Fruit fly (Drosophila melanogaster) whole organism, embryonic: ENCODE data around the gene CG45544.
A peak's percentile ranks its signal among the peaks of the same experiment; 100 is the strongest.

ENCODE experiments used
- Atf6 ChIP-seq: fragments of 200-800 bp; sonication (Bioruptor generic); IDR thresholded peaks from 2 replicates; pipeline ENCODE4 v1.3.6; 2022; ENCODE audit warnings: missing biosample characterization, missing genetic modification characterization
- CG10979 ChIP-seq: fragments of 200-800 bp; sonication (Bioruptor generic); optimal IDR thresholded peaks from 2 replicates; lab custom pipeline; 2018; ENCODE audit warnings: missing biosample characterization, mild to moderate bottlenecking, missing genetic modification characterization, moderate library complexity
- CG12744 ChIP-seq: fragments of 200-800 bp; sonication (Bioruptor generic); optimal IDR thresholded peaks from 2 replicates; lab custom pipeline; 2016; ENCODE audit warnings: missing biosample characterization, missing genetic modification characterization
- CG14050 ChIP-seq: fragments of 200-800 bp; sonication (Bioruptor generic); IDR thresholded peaks from 3 replicates; pipeline ENCODE4 v1.3.6; 2022; ENCODE audit warnings: missing biosample characterization, missing genetic modification characterization
- CG14860 ChIP-seq: fragments of 200-800 bp; sonication (Bioruptor generic); IDR thresholded peaks from 3 replicates; pipeline ENCODE4 v1.3.6; 2022; ENCODE audit warnings: missing biosample characterization, missing genetic modification characterization; ENCODE audit not compliant: partially characterized antibody
- CG17186 ChIP-seq: fragments of 200-800 bp; sonication (Bioruptor generic); optimal IDR thresholded peaks from 3 replicates; lab custom pipeline; 2017; ENCODE audit warnings: missing biosample characterization, missing genetic modification reagents, missing genetic modification characterization
- CG17912 ChIP-seq: fragments of 200-800 bp; sonication (Bioruptor generic); optimal IDR thresholded peaks from 2 replicates; lab custom pipeline; 2018; ENCODE audit warnings: missing biosample characterization, mild to moderate bottlenecking, missing genetic modification characterization
- CG18476 ChIP-seq: fragments of 200-800 bp; sonication (Bioruptor generic); optimal IDR thresholded peaks from 2 replicates; lab custom pipeline; 2016; ENCODE audit warnings: missing biosample characterization, mild to moderate bottlenecking, missing genetic modification characterization
- CG31224 ChIP-seq: fragments of 200-800 bp; sonication (Bioruptor generic); IDR thresholded peaks from 2 replicates; pipeline ENCODE4 v1.3.6; 2022; ENCODE audit warnings: missing biosample characterization, missing genetic modification characterization
- CG33557 ChIP-seq: fragments of 200-800 bp; sonication (Bioruptor generic); optimal IDR thresholded peaks from 2 replicates; lab custom pipeline; 2019; ENCODE audit warnings: missing biosample characterization, mild to moderate bottlenecking, missing genetic modification characterization, moderate library complexity
- CG3838 ChIP-seq: fragments of 200-800 bp; sonication (Bioruptor generic); optimal IDR thresholded peaks from 3 replicates; lab custom pipeline; 2016; ENCODE audit warnings: missing biosample characterization, missing genetic modification characterization
- CG42726 ChIP-seq: fragments of 200-800 bp; sonication (Bioruptor generic); IDR thresholded peaks from 2 replicates; pipeline ENCODE4 v1.3.6; 2022; ENCODE audit warnings: missing biosample characterization, missing genetic modification characterization; ENCODE audit not compliant: partially characterized antibody
- CG4730 ChIP-seq: fragments of 200-800 bp; sonication (Bioruptor generic); IDR thresholded peaks from 2 replicates; pipeline ENCODE4 v1.3.6; 2022; ENCODE audit warnings: missing biosample characterization, missing genetic modification characterization
- CG6272 ChIP-seq: fragments of 200-800 bp; sonication (Bioruptor generic); IDR thresholded peaks from 2 replicates; pipeline ENCODE4 v1.3.6; 2022; ENCODE audit warnings: missing biosample characterization, missing genetic modification characterization
- CG6683 ChIP-seq: fragments of 200-800 bp; sonication (Bioruptor generic); optimal IDR thresholded peaks from 2 replicates; lab custom pipeline; 2017; ENCODE audit warnings: missing biosample characterization, mild to moderate bottlenecking, missing genetic modification characterization, missing genetic modification reagents
- Dek ChIP-seq: fragments of 200-800 bp; sonication (Bioruptor generic); optimal IDR thresholded peaks from 3 replicates; lab custom pipeline; 2019; ENCODE audit warnings: missing biosample characterization, mild to moderate bottlenecking, missing genetic modification characterization, moderate library complexity
- Dip2 ChIP-seq: fragments of 200-800 bp; sonication (Bioruptor generic); IDR thresholded peaks from 2 replicates; pipeline ENCODE4 v1.3.6; 2022; ENCODE audit warnings: missing biosample characterization, missing genetic modification characterization
- Doc3 ChIP-seq: fragments of 200-800 bp; sonication (Bioruptor generic); IDR thresholded peaks from 3 replicates; pipeline ENCODE4 v1.3.6; 2022; ENCODE audit warnings: missing biosample characterization, missing genetic modification characterization; ENCODE audit not compliant: partially characterized antibody
- Drgx ChIP-seq: fragments of 200-800 bp; sonication (Bioruptor generic); IDR thresholded peaks from 2 replicates; pipeline ENCODE4 v1.3.6; 2022; ENCODE audit warnings: missing biosample characterization, missing genetic modification characterization
- Fer1 ChIP-seq: fragments of 200-800 bp; sonication (Bioruptor generic); optimal IDR thresholded peaks from 2 replicates; lab custom pipeline; 2017; ENCODE audit warnings: missing biosample characterization, mild to moderate bottlenecking, missing genetic modification characterization
- Gug ChIP-seq: fragments of 200-800 bp; sonication (Bioruptor generic); IDR thresholded peaks from 4 replicates; pipeline ENCODE4 v1.3.6; 2022; ENCODE audit warnings: missing biosample characterization, missing genetic modification characterization
- PHDP ChIP-seq: fragments of 200-800 bp; sonication (Bioruptor generic); optimal IDR thresholded peaks from 3 replicates; lab custom pipeline; 2018; ENCODE audit warnings: missing biosample characterization, mild to moderate bottlenecking, missing genetic modification characterization, moderate library complexity
- Pdp1 ChIP-seq, 2 experiments: fragments of 200-800 bp; sonication (Bioruptor generic); optimal IDR thresholded peaks; 3 replicates each; lab custom pipeline; 2016; ENCODE audit warnings: missing biosample characterization in 2 of 2, missing genetic modification characterization in 2 of 2, mild to moderate bottlenecking in 1 of 2, moderate library complexity in 1 of 2
- Scr ChIP-seq: fragments of 200-800 bp; sonication (Bioruptor generic); IDR thresholded peaks from 2 replicates; pipeline ENCODE4 v1.3.6; 2022; ENCODE audit warnings: missing biosample characterization, missing genetic modification characterization; ENCODE audit not compliant: partially characterized antibody
- Six4 ChIP-seq: fragments of 200-800 bp; sonication (Bioruptor generic); optimal IDR thresholded peaks from 2 replicates; lab custom pipeline; 2016; ENCODE audit warnings: missing biosample characterization, missing genetic modification characterization
- Sox102F ChIP-seq: fragments of 200-800 bp; sonication (Bioruptor generic); optimal IDR thresholded peaks from 2 replicates; lab custom pipeline; 2018; ENCODE audit warnings: missing biosample characterization, mild to moderate bottlenecking, missing genetic modification characterization, moderate library complexity
- Sry-β ChIP-seq: fragments of 200-800 bp; sonication (Bioruptor generic); optimal IDR thresholded peaks from 2 replicates; lab custom pipeline; 2018; ENCODE audit warnings: missing biosample characterization, mild to moderate bottlenecking, missing genetic modification characterization, moderate library complexity
- cas ChIP-seq: fragments of 200-800 bp; sonication (Bioruptor generic); IDR thresholded peaks from 2 replicates; pipeline ENCODE4 v1.3.6; 2022; ENCODE audit warnings: missing biosample characterization, missing genetic modification characterization
- chm ChIP-seq: fragments of 200-800 bp; sonication (Bioruptor generic); IDR thresholded peaks from 2 replicates; pipeline ENCODE4 v1.3.6; 2022; ENCODE audit warnings: missing biosample characterization, missing genetic modification characterization
- crol ChIP-seq: fragments of 200-800 bp; sonication (Bioruptor generic); IDR thresholded peaks from 2 replicates; pipeline ENCODE4 v1.3.6; 2022; ENCODE audit warnings: missing biosample characterization, missing genetic modification characterization
- cwo ChIP-seq: fragments of 200-800 bp; sonication (Bioruptor generic); optimal IDR thresholded peaks from 3 replicates; lab custom pipeline; 2017; ENCODE audit warnings: missing biosample characterization, missing genetic modification characterization, mild to moderate bottlenecking, moderate library complexity, missing genetic modification reagents
- fd102C ChIP-seq: fragments of 200-800 bp; sonication (Bioruptor generic); optimal IDR thresholded peaks from 2 replicates; lab custom pipeline; 2018; ENCODE audit warnings: missing biosample characterization, mild to moderate bottlenecking, missing genetic modification characterization, moderate library complexity
- gro ChIP-seq: fragments of 200-800 bp; sonication (Bioruptor generic); optimal IDR thresholded peaks from 2 replicates; lab custom pipeline; 2016; ENCODE audit warnings: missing biosample characterization, missing genetic modification characterization
- ind ChIP-seq: fragments of 200-800 bp; sonication (Bioruptor generic); optimal IDR thresholded peaks from 3 replicates; lab custom pipeline; 2016; ENCODE audit warnings: missing biosample characterization, missing genetic modification characterization
- lmd ChIP-seq: fragments of 200-800 bp; sonication (Bioruptor generic); IDR thresholded peaks from 2 replicates; pipeline ENCODE4 v1.3.6; 2022; ENCODE audit warnings: missing biosample characterization, missing genetic modification characterization
- mirr ChIP-seq: fragments of 200-800 bp; sonication (Bioruptor generic); optimal IDR thresholded peaks from 3 replicates; lab custom pipeline; 2018; ENCODE audit warnings: missing biosample characterization, mild to moderate bottlenecking, missing genetic modification characterization
- nom ChIP-seq: fragments of 200-800 bp; sonication (Bioruptor generic); optimal IDR thresholded peaks from 2 replicates; lab custom pipeline; 2017; ENCODE audit warnings: missing biosample characterization, missing genetic modification characterization, mild to moderate bottlenecking, moderate library complexity, missing genetic modification reagents
- rib ChIP-seq: fragments of 200-800 bp; sonication (Bioruptor generic); IDR thresholded peaks from 2 replicates; pipeline ENCODE4 v1.3.6; 2022; ENCODE audit warnings: missing biosample characterization, missing genetic modification characterization
- ro ChIP-seq: fragments of 200-800 bp; sonication (Bioruptor generic); IDR thresholded peaks from 2 replicates; pipeline ENCODE4 v1.3.6; 2022; ENCODE audit warnings: missing biosample characterization, missing genetic modification characterization
- scrt ChIP-seq: fragments of 200-800 bp; sonication (Bioruptor generic); optimal IDR thresholded peaks from 2 replicates; lab custom pipeline; 2018; ENCODE audit warnings: missing biosample characterization, mild to moderate bottlenecking, missing genetic modification characterization, moderate library complexity
- sens-2 ChIP-seq: fragments of 200-800 bp; sonication (Bioruptor generic); IDR thresholded peaks from 2 replicates; pipeline ENCODE4 v1.3.6; 2022; ENCODE audit warnings: missing biosample characterization, missing genetic modification characterization
- seq ChIP-seq: fragments of 200-800 bp; sonication (Bioruptor generic); IDR thresholded peaks from 2 replicates; pipeline ENCODE4 v1.3.6; 2022; ENCODE audit warnings: missing biosample characterization, missing genetic modification characterization
- so ChIP-seq: fragments of 200-800 bp; sonication (Bioruptor generic); IDR thresholded peaks from 3 replicates; pipeline ENCODE4 v1.3.6; 2022; ENCODE audit warnings: missing biosample characterization, missing genetic modification characterization
- tgo ChIP-seq: fragments of 200-800 bp; sonication (Bioruptor generic); IDR thresholded peaks from 3 replicates; pipeline ENCODE4 v1.3.6; 2022; ENCODE audit warnings: missing biosample characterization, missing genetic modification characterization
- trem ChIP-seq: fragments of 200-800 bp; optimal IDR thresholded peaks from 3 replicates; lab custom pipeline; 2019; ENCODE audit warnings: missing biosample characterization, mild to moderate bottlenecking, missing genetic modification characterization, moderate library complexity
- yki ChIP-seq: fragments of >200 bp; optimal IDR thresholded peaks from 3 replicates; lab custom pipeline; 2018
- zen ChIP-seq: fragments of 200-800 bp; sonication (Bioruptor generic); optimal IDR thresholded peaks from 3 replicates; lab custom pipeline; 2018; ENCODE audit warnings: missing biosample characterization, mild to moderate bottlenecking, missing genetic modification characterization, moderate library complexity
- zfh1 ChIP-seq: fragments of 200-800 bp; sonication (Bioruptor generic); IDR thresholded peaks from 3 replicates; pipeline ENCODE4 v1.3.6; 2022; ENCODE audit warnings: missing biosample characterization, missing genetic modification characterization

Gene CG45544

DNA sequence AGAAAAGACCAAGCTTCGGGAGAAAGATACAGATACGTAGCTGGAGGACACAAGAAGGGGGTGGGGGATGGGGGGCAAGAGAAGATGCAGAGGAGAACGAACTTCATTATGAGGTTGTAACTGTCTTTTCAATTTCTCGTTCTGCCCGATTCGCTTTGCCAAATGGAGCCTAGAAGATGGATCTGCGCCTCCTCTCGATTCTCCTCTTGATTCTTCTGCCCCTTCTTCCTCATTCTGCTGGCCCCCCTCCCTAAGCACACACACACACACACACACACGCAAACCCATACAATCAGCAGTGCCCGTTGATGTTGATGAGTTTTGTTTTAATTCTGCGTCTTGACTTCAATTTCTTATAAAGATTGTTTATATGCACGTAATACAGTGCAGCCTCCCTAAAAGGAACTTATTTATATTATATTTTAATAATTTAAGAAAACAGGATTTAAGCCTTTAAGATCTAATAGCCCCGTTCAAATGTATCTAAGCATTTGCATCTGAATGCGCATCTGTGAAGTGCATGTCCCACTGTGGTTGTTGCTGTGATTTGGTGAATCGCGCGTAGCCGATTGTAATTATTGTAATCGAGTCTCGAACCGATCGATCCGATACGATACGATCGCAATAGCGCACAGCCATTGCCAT, 49.2 kb upstream of the CG45544 start (continued):
- TF ChIP-seq Pdp1 (GFP tag; optimal IDR thresholded peaks at IDR 0.05; lab: Kevin White, UChicago) = peak in 1 of 2 experiments; percentile 31
- TF ChIP-seq Scr (GFP tag; lab: Robert Waterston, UW) = no peak
- no peak for TF ChIP-seq CG31224 (GFP tag; lab: Robert Waterston, UW)

DNA sequence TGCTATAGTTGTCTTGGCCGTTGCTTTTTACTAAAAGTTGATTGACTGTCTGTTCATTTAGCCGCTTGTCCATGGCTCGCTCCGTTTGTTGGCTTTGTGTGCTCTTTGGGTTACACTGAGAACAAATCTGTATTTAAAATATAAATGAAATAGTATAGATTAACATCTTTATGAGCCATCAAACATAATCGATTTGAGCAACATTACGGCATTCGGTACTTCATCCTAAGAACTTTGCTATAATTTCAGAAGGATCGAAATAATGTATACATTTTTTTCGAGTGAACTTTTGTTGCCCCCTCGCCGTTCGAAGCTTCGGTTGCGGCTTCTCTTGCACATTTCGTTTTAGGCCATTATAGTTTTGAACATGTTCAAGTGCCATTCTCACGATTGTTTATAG, 48.3 kb upstream of the CG45544 start:
- TF ChIP-seq gro (GFP tag; lab: Kevin White, UChicago) (no peak), Sry-β (GFP tag; lab: Kevin White, UChicago) (no peak), mirr (GFP tag; lab: Kevin White, UChicago) (no peak), rib (GFP tag; lab: Robert Waterston, UW) (no peak), so (GFP tag; lab: Robert Waterston, UW) (peak; percentile 57; the same call in 1 of the 3 replicates), CG3838 (peak; percentile 39), Atf6 (GFP tag; lab: Robert Waterston, UW) (no peak), CG10979 (peak; percentile 83), ind (GFP tag; lab: Kevin White, UChicago) (peak; percentile 71), Sox102F (GFP tag; lab: Kevin White, UChicago) (peak; percentile 89), CG17912 (GFP tag; lab: Kevin White, UChicago) (no peak), CG4730 (peak; percentile 57), CG6683 (GFP tag; lab: Kevin White, UChicago) (peak; percentile 29), chm (peak; percentile 79), CG14860 (GFP tag; lab: Robert Waterston, UW) (no peak), tgo (GFP tag; lab: Robert Waterston, UW) (peak; percentile 72; the same call in 2 of the 3 replicates), lmd (GFP tag; lab: Robert Waterston, UW) (peak; percentile 68), Fer1 (GFP tag; lab: Kevin White, UChicago) (peak; percentile 60), crol (GFP tag; lab: Robert Waterston, UW) (no peak), Drgx (GFP tag; lab: Robert Waterston, UW) (peak; percentile 92), yki (lab: Kevin White, UChicago) (no peak), CG42726 (GFP tag; lab: Robert Waterston, UW) (no peak), cwo (GFP tag; lab: Kevin White, UChicago) (peak; percentile 23), CG33557 (GFP tag; lab: Kevin White, UChicago) (peak; percentile 14), trem (tag; lab: Kevin White, UChicago) (peak; percentile 63), CG12744 (GFP tag; lab: Kevin White, UChicago) (peak; percentile 10), CG17186 (GFP tag; lab: Kevin White, UChicago) (no peak), Dek (tag; lab: Kevin White, UChicago) (peak; percentile 60), CG6272 (no peak), Dip2 (GFP tag; lab: Robert Waterston, UW) (no peak), ro (GFP tag; lab: Robert Waterston, UW) (no peak), PHDP (tag; lab: Kevin White, UChicago) (peak; percentile 77), zen (peak; percentile 31), sens-2 (GFP tag; lab: Robert Waterston, UW) (no peak), Gug (no peak; the same call in 3 of the 4 replicates), Six4 (peak; percentile 35), nom (GFP tag; lab: Kevin White, UChicago) (no peak), Doc3 (GFP tag; lab: Robert Waterston, UW) (no peak), CG18476 (GFP tag; lab: Kevin White, UChicago) (peak; percentile 43), seq (GFP tag; lab: Robert Waterston, UW) (peak; percentile 60), CG14050 (GFP tag; lab: Robert Waterston, UW) (peak; percentile 29; the same call in 1 of the 3 replicates), fd102C (GFP tag; lab: Kevin White, UChicago) (no peak), cas (GFP tag; lab: Robert Waterston, UW) (no peak), scrt (GFP tag; lab: Kevin White, UChicago) (peak; percentile 53), zfh1 (GFP tag; lab: Robert Waterston, UW) (peak; percentile 75)
